Worm (Caenorhabditis elegans): ENCODE data around the gene T24D5.1.
A peak's percentile ranks its signal among the peaks of the same experiment; 100 is the strongest.

ce11 chrX:12563589-12563988, 11.0 kb upstream of the T24D5.1 start:
- peak; percentile 96 for TF ChIP-seq ztf-23 (GFP tag; IDR thresholded peaks at IDR 0.05)
- peak; percentile 96 for TF ChIP-seq ref-1 (GFP tag; conservative IDR thresholded peaks at IDR 0.05)
- peak; percentile 80 for TF ChIP-seq med-1 (GFP tag; optimal IDR thresholded peaks at IDR 0.05; ENCODE audit: insufficient read depth)

All from whole organism, midembryonic.